Worm (Caenorhabditis elegans) whole organism, early embryonic: ENCODE measurements around the gene F55C10.4.

ENCODE experiments used
- B0310.2 ChIP-seq: sonication (generic microtip); optimal IDR thresholded peaks from 2 replicates; lab custom pipeline; 2016; ENCODE audit warnings: mild to moderate bottlenecking, missing genetic modification characterization, missing compliant biosample characterization
- F13C5.2 ChIP-seq: sonication (generic microtip); optimal IDR thresholded peaks from 2 replicates; lab custom pipeline; 2017; ENCODE audit warnings: mild to moderate bottlenecking, missing genetic modification characterization, inconsistent platforms, missing compliant biosample characterization
- aly-1 ChIP-seq: sonication (generic microtip); optimal IDR thresholded peaks from 2 replicates; lab custom pipeline; 2016; ENCODE audit warnings: missing genetic modification characterization, missing compliant biosample characterization
- ama-1 ChIP-seq: fragments of 150-350 bp; optimal IDR thresholded peaks from 2 replicates; lab custom pipeline; 2014
- ceh-13 ChIP-seq: fragments of 200-800 bp; sonication (Bioruptor generic); optimal IDR thresholded peaks from 2 replicates; lab custom pipeline; 2018; ENCODE audit warnings: mild to moderate bottlenecking, missing genetic modification characterization, missing compliant biosample characterization
- ceh-36 ChIP-seq: sonication (generic microtip); optimal IDR thresholded peaks from 2 replicates; lab custom pipeline; 2016; ENCODE audit warnings: missing genetic modification characterization, inconsistent platforms, missing compliant biosample characterization
- ets-7 ChIP-seq: sonication (generic microtip); optimal IDR thresholded peaks from 2 replicates; lab custom pipeline; 2016; ENCODE audit warnings: missing genotype, missing genetic modification characterization, missing compliant biosample characterization
- flt-1 ChIP-seq: fragments of 200-800 bp; sonication (Bioruptor generic); IDR thresholded peaks from 2 replicates; pipeline ENCODE4 v1.3.6; 2022; ENCODE audit warnings: missing genetic modification characterization, missing compliant biosample characterization
- hmbx-1 ChIP-seq: sonication (generic microtip); optimal IDR thresholded peaks from 2 replicates; lab custom pipeline; 2016; ENCODE audit warnings: mild to moderate bottlenecking, missing genetic modification characterization, missing compliant biosample characterization
- hmg-4 ChIP-seq: fragments of 200-800 bp; sonication (Bioruptor generic); optimal IDR thresholded peaks from 2 replicates; lab custom pipeline; 2018; ENCODE audit warnings: mild to moderate bottlenecking, missing genetic modification characterization, missing compliant biosample characterization
- hnd-1 ChIP-seq: sonication (generic microtip); optimal IDR thresholded peaks from 2 replicates; lab custom pipeline; 2016; ENCODE audit warnings: missing genetic modification characterization, missing compliant biosample characterization
- pes-1 ChIP-seq: fragments of 200-800 bp; sonication (Bioruptor generic); IDR thresholded peaks from 2 replicates; pipeline ENCODE4 v1.3.6; 2022; ENCODE audit warnings: missing genetic modification reagents, missing genetic modification characterization, missing compliant biosample characterization
- scrt-1 ChIP-seq: fragments of 200-800 bp; sonication (Bioruptor generic); IDR thresholded peaks from 2 replicates; pipeline ENCODE4 v1.3.6; 2022; ENCODE audit warnings: missing genetic modification characterization, missing compliant biosample characterization
- sea-1 ChIP-seq: fragments of 200-800 bp; sonication (Bioruptor generic); conservative IDR thresholded peaks from 2 replicates; pipeline ENCODE4 v1.3.6; 2022; ENCODE audit warnings: missing genetic modification characterization, missing compliant biosample characterization
- tbx-37 ChIP-seq: fragments of 200-800 bp; sonication (Bioruptor generic); conservative IDR thresholded peaks from 2 replicates; pipeline ENCODE4 v1.3.6; 2022; ENCODE audit warnings: missing genetic modification reagents, missing genetic modification characterization, missing compliant biosample characterization
- tra-4 ChIP-seq: sonication (generic microtip); optimal IDR thresholded peaks from 2 replicates; lab custom pipeline; 2017; ENCODE audit warnings: missing genetic modification characterization, missing compliant biosample characterization

F55C10.4 gene

ce11 chrV:11386428-11386827 lies at the start of gene F55C10.4:
TSS of gene F55C10.4 (plus strand) at chrV:11386728.
- TF ChIP-seq ama-1 (lab: Kevin White, UChicago): no peak
- no peak for TF ChIP-seq tra-4 (tag; lab: Kevin White, UChicago)
- TF ChIP-seq scrt-1: no peak
- no peak for TF ChIP-seq tbx-37 (GFP tag; lab: Robert Waterston, UW)

- TF ChIP-seq scrt-1 (no peak), flt-1 (GFP tag; lab: Robert Waterston, UW) (no peak), ama-1 (lab: Kevin White, UChicago) (no peak), hnd-1 (tag; lab: Kevin White, UChicago) (no peak), pes-1 (GFP tag; lab: Robert Waterston, UW) (no peak), sea-1 (no peak), tbx-37 (GFP tag; lab: Robert Waterston, UW) (no peak), B0310.2 (tag; lab: Kevin White, UChicago) (no peak), ceh-36 (tag; lab: Kevin White, UChicago) (no peak), ets-7 (tag; lab: Kevin White, UChicago) (no peak), tra-4 (tag; lab: Kevin White, UChicago) (no peak), aly-1 (tag; lab: Kevin White, UChicago) (no peak), F13C5.2 (tag; lab: Kevin White, UChicago) (no peak), hmg-4 (no peak)
These were observed 49.7 kb upstream of the F55C10.4 start for ce11 chrV:11336877-11337276.

ce11 chrV:11341130-11341675 lies 45.3 kb upstream of the F55C10.4 start:
- TF ChIP-seq hmg-4 (peak; percentile 20), ets-7 (tag; lab: Kevin White, UChicago) (no peak), tbx-37 (GFP tag; lab: Robert Waterston, UW) (no peak), scrt-1 (0 out of 2 replicates have a peak, but pooled peaks have one; percentile 32)

- TF ChIP-seq ama-1 (lab: Kevin White, UChicago): no peak
- TF ChIP-seq flt-1 (GFP tag; lab: Robert Waterston, UW): no peak
- TF ChIP-seq hnd-1 (tag; lab: Kevin White, UChicago): no peak
- no peak for TF ChIP-seq ceh-13 (GFP tag; lab: Kevin White, UChicago)
- no peak for TF ChIP-seq tra-4 (tag; lab: Kevin White, UChicago)
- no peak for TF ChIP-seq hmg-4
- TF ChIP-seq B0310.2 (tag; lab: Kevin White, UChicago): no peak
- TF ChIP-seq hmbx-1: no peak
- TF ChIP-seq aly-1 (tag; lab: Kevin White, UChicago): no peak
- TF ChIP-seq scrt-1: no peak
- TF ChIP-seq tbx-37 (GFP tag; lab: Robert Waterston, UW): no peak
These were observed 44.6 kb upstream of the F55C10.4 start, which contains the start of gene T02E9.5 for ce11 chrV:11341913-11342312. TSS of gene T02E9.5 (plus strand) at chrV:11342233.

ce11 chrV:11344112-11344511 lies 42.4 kb upstream of the F55C10.4 start:
- TF ChIP-seq ceh-13 (GFP tag; lab: Kevin White, UChicago): no peak
- no peak for TF ChIP-seq sea-1
- TF ChIP-seq ama-1 (lab: Kevin White, UChicago): peak; percentile 8
- no peak for TF ChIP-seq B0310.2 (tag; lab: Kevin White, UChicago)

ce11 chrV:11344816-11345336 lies 41.7 kb upstream of the F55C10.4 start:
- peak; percentile 11 for TF ChIP-seq B0310.2 (tag; lab: Kevin White, UChicago)
- peak; percentile 60 for TF ChIP-seq ama-1 (lab: Kevin White, UChicago)
- no peak for TF ChIP-seq F13C5.2 (tag; lab: Kevin White, UChicago)
- peak; percentile 14 for TF ChIP-seq tra-4 (tag; lab: Kevin White, UChicago)
- TF ChIP-seq flt-1 (GFP tag; lab: Robert Waterston, UW): 0 out of 2 replicates have a peak, but pooled peaks have one; percentile 22
- TF ChIP-seq scrt-1: no peak

- TF ChIP-seq sea-1 (no peak), tra-4 (tag; lab: Kevin White, UChicago) (no peak), ama-1 (lab: Kevin White, UChicago) (no peak), ceh-13 (GFP tag; lab: Kevin White, UChicago) (no peak), ets-7 (tag; lab: Kevin White, UChicago) (no peak)
These were observed 39.6 kb upstream of the F55C10.4 start, which contains the start of gene grl-7 for ce11 chrV:11346912-11347311. TSS of gene grl-7 (minus strand) at chrV:11347012.

- TF ChIP-seq hnd-1 (tag; lab: Kevin White, UChicago): no peak
- TF ChIP-seq flt-1 (GFP tag; lab: Robert Waterston, UW): no peak
- no peak for TF ChIP-seq tra-4 (tag; lab: Kevin White, UChicago)
- no peak for TF ChIP-seq ceh-36 (tag; lab: Kevin White, UChicago)
These were observed 35.3 kb upstream of the F55C10.4 start for ce11 chrV:11351263-11351662.

- no peak for TF ChIP-seq aly-1 (tag; lab: Kevin White, UChicago)
- TF ChIP-seq tra-4 (tag; lab: Kevin White, UChicago): no peak
- no peak for TF ChIP-seq F13C5.2 (tag; lab: Kevin White, UChicago)
- no peak for TF ChIP-seq tbx-37 (GFP tag; lab: Robert Waterston, UW)
- no peak for TF ChIP-seq pes-1 (GFP tag; lab: Robert Waterston, UW)
- no peak for TF ChIP-seq hmbx-1
These were observed 33.6 kb upstream of the F55C10.4 start, which contains the start of gene npr-25 for ce11 chrV:11352893-11353292. TSS of gene npr-25 (minus strand) at chrV:11352993.
